Fruit fly (Drosophila melanogaster) whole organism, prepupa: Measurements from ENCODE around the gene B9d2.

Source experiments
- CG10631 ChIP-seq: fragments of 200-800 bp; sonication (Bioruptor generic); optimal IDR thresholded peaks from 2 replicates; lab custom pipeline; 2016; ENCODE audit warnings: missing biosample characterization, missing genetic modification characterization
- CG1621 ChIP-seq: fragments of 200-800 bp; sonication (Bioruptor generic); optimal IDR thresholded peaks from 3 replicates; lab custom pipeline; 2018; ENCODE audit warnings: missing biosample characterization, mild to moderate bottlenecking, missing genetic modification characterization
- CG16779 ChIP-seq: fragments of 200-800 bp; sonication (Bioruptor generic); optimal IDR thresholded peaks from 3 replicates; lab custom pipeline; 2017; ENCODE audit warnings: missing biosample characterization, mild to moderate bottlenecking, missing genetic modification characterization
- Eip78C ChIP-seq: fragments of 200-800 bp; sonication (Bioruptor generic); peaks from one replicate; lab custom pipeline; 2016; ENCODE audit warnings: missing biosample characterization, missing genetic modification characterization
- Sox102F ChIP-seq: fragments of 200-800 bp; sonication (Bioruptor generic); optimal IDR thresholded peaks from 2 replicates; lab custom pipeline; 2016; ENCODE audit warnings: missing biosample characterization, mild to moderate bottlenecking, missing genetic modification characterization
- achi ChIP-seq: fragments of 200-800 bp; sonication (Bioruptor generic); optimal IDR thresholded peaks from 3 replicates; lab custom pipeline; 2016; ENCODE audit warnings: missing biosample characterization, missing genetic modification characterization
- fd85E ChIP-seq: fragments of 200-800 bp; sonication (Bioruptor generic); optimal IDR thresholded peaks from 3 replicates; lab custom pipeline; 2016; ENCODE audit warnings: missing biosample characterization, missing genetic modification characterization

- TF ChIP-seq fd85E (no peak), CG16779 (tag; lab: Kevin White, UChicago) (no peak), Eip78C (no peak), CG10631 (GFP tag; lab: Kevin White, UChicago) (no peak), Sox102F (no peak), CG1621 (no peak), achi (no peak)
These were observed 47.8 kb upstream of the B9d2 start for dm6 chr2L:6178118-6178739.
